Worm (Caenorhabditis elegans) whole organism, L3 larva: Measurements from ENCODE around the gene ric-7.

Experiments
- aly-2 ChIP-seq: fragments of 150-350 bp; optimal IDR thresholded peaks from 2 replicates; lab custom pipeline; 2014; ENCODE audit warnings: missing biosample characterization, missing genetic modification characterization
- ceh-16 ChIP-seq: sonication (generic microtip); optimal IDR thresholded peaks from 2 replicates; lab custom pipeline; 2017; ENCODE audit warnings: missing biosample characterization, missing genetic modification characterization
- ceh-28 ChIP-seq: fragments of 150-350 bp; optimal IDR thresholded peaks from 2 replicates; lab custom pipeline; 2014; ENCODE audit warnings: missing biosample characterization, missing genetic modification reagents, missing genetic modification characterization
- daf-12 ChIP-seq: fragments of 150-350 bp; optimal IDR thresholded peaks from 2 replicates; lab custom pipeline; 2014; ENCODE audit warnings: missing biosample characterization, missing genetic modification reagents, missing genetic modification characterization
- fkh-10 ChIP-seq: sonication (generic microtip); optimal IDR thresholded peaks from 2 replicates; lab custom pipeline; 2017; ENCODE audit warnings: missing biosample characterization, missing genetic modification reagents, missing genetic modification characterization
- jun-1 ChIP-seq: fragments of 150-350 bp; optimal IDR thresholded peaks from 2 replicates; lab custom pipeline; 2014; ENCODE audit warnings: missing biosample characterization, missing genetic modification reagents, missing genetic modification characterization
- mdl-1 ChIP-seq: fragments of 150-350 bp; optimal IDR thresholded peaks from 2 replicates; lab custom pipeline; 2014; ENCODE audit warnings: missing biosample characterization, missing genetic modification characterization
- nhr-11 ChIP-seq: fragments of 150-350 bp; optimal IDR thresholded peaks from 2 replicates; lab custom pipeline; 2014; ENCODE audit warnings: missing biosample characterization, missing genetic modification characterization
- nhr-28 ChIP-seq: fragments of 150-350 bp; optimal IDR thresholded peaks from 2 replicates; lab custom pipeline; 2014; ENCODE audit warnings: missing biosample characterization, missing genetic modification characterization
- nhr-67 ChIP-seq: fragments of 150-350 bp; optimal IDR thresholded peaks from 2 replicates; lab custom pipeline; 2014; ENCODE audit warnings: missing biosample characterization, missing genetic modification characterization
- nhr-77 ChIP-seq: fragments of 150-350 bp; optimal IDR thresholded peaks from 2 replicates; lab custom pipeline; 2014; ENCODE audit warnings: missing biosample characterization, missing genetic modification characterization
- snpc-4 ChIP-seq: fragments of 150-350 bp; optimal IDR thresholded peaks from 2 replicates; lab custom pipeline; 2014; ENCODE audit warnings: missing biosample characterization, missing genetic modification characterization
- ztf-4 ChIP-seq: fragments of 150-350 bp; optimal IDR thresholded peaks from 2 replicates; lab custom pipeline; 2014; ENCODE audit warnings: missing biosample characterization, missing genetic modification characterization

- TF ChIP-seq nhr-28: no peak
- no peak for TF ChIP-seq snpc-4
- no peak for TF ChIP-seq ceh-16 (tag; lab: Kevin White, UChicago)
- no peak for TF ChIP-seq jun-1
- no peak for TF ChIP-seq fkh-10 (GFP tag; lab: Kevin White, UChicago)
- no peak for TF ChIP-seq nhr-77 (tag; lab: Kevin White, UChicago)
- no peak for TF ChIP-seq aly-2 (tag; lab: Kevin White, UChicago)
- TF ChIP-seq daf-12 (tag; lab: Kevin White, UChicago): no peak
- TF ChIP-seq nhr-67: no peak
- no peak for TF ChIP-seq ceh-28
- no peak for TF ChIP-seq nhr-11 (tag; lab: Kevin White, UChicago)
- TF ChIP-seq mdl-1 (tag; lab: Kevin White, UChicago): no peak
- no peak for TF ChIP-seq ztf-4
Measured at ce11 chrV:14011427-14011826, 5.7 kb upstream of the ric-7 start.
